Worm (Caenorhabditis elegans) whole organism, late embryonic: ENCODE data around the gene nhr-51.

Source experiments
- ceh-18 ChIP-seq: sonication (generic microtip); optimal IDR thresholded peaks from 2 replicates; lab custom pipeline; 2016; ENCODE audit warnings: missing genetic modification characterization, missing compliant biosample characterization
- ceh-34 ChIP-seq: sonication (generic microtip); optimal IDR thresholded peaks from 2 replicates; lab custom pipeline; 2016; ENCODE audit warnings: mild to moderate bottlenecking, missing genetic modification characterization, missing compliant biosample characterization
- ceh-9 ChIP-seq: sonication (generic microtip); optimal IDR thresholded peaks from 2 replicates; lab custom pipeline; 2016; ENCODE audit warnings: mild to moderate bottlenecking, missing genetic modification characterization, inconsistent platforms, missing compliant biosample characterization
- che-1 ChIP-seq: sonication (generic microtip); optimal IDR thresholded peaks from 2 replicates; lab custom pipeline; 2016; ENCODE audit warnings: mild to moderate bottlenecking, missing genetic modification characterization, missing compliant biosample characterization
- nfya-1 ChIP-seq: sonication (generic microtip); optimal IDR thresholded peaks from 2 replicates; lab custom pipeline; 2017; ENCODE audit warnings: missing genetic modification characterization, mild to moderate bottlenecking, missing compliant biosample characterization, antibody characterized with exemption, moderate library complexity
- sdc-2 ChIP-seq: sonication (generic microtip); optimal IDR thresholded peaks from 2 replicates; lab custom pipeline; 2016; ENCODE audit warnings: missing genotype, missing genetic modification characterization, missing compliant biosample characterization
- ttx-3 ChIP-seq: sonication (generic microtip); optimal IDR thresholded peaks from 2 replicates; lab custom pipeline; 2016; ENCODE audit warnings: missing genetic modification reagents, missing genetic modification characterization, missing compliant biosample characterization

ce11 chrV:15710401-15710800 lies 36.6 kb downstream of the nhr-51 start, which contains the start of gene Y6E2A.1:
- TF ChIP-seq sdc-2 (tag; lab: Kevin White, UChicago) = no peak
- TF ChIP-seq ttx-3 = no peak
- no peak for TF ChIP-seq ceh-34
- no peak for TF ChIP-seq ceh-9 (tag; lab: Kevin White, UChicago)
- no peak for TF ChIP-seq nfya-1 (tag; lab: Kevin White, UChicago)
- no peak for TF ChIP-seq che-1
- TF ChIP-seq ceh-18 = no peak
